Fruit fly (Drosophila melanogaster) whole organism, embryonic: ENCODE results near the gene lab.

ENCODE experiments used
- B-H1 ChIP-seq: fragments of 200-800 bp; sonication (Bioruptor generic); IDR thresholded peaks from 3 replicates; pipeline ENCODE4 v1.3.6; 2022; ENCODE audit warnings: missing biosample characterization, missing genetic modification characterization
- BtbVII ChIP-seq: fragments of 200-800 bp; sonication (Bioruptor generic); optimal IDR thresholded peaks from 3 replicates; lab custom pipeline; 2017; ENCODE audit warnings: missing biosample characterization, mild to moderate bottlenecking, missing genetic modification characterization
- Bteb2 ChIP-seq: fragments of 200-800 bp; sonication (Bioruptor generic); optimal IDR thresholded peaks from 2 replicates; lab custom pipeline; 2016; ENCODE audit warnings: missing biosample characterization, missing genetic modification characterization
- CG1024 ChIP-seq: fragments of 200-800 bp; sonication (Bioruptor generic); IDR thresholded peaks from 2 replicates; pipeline ENCODE4 v1.3.6; 2022; ENCODE audit warnings: missing biosample characterization, missing genetic modification characterization
- CG10366 ChIP-seq: fragments of 200-800 bp; sonication (Bioruptor generic); IDR thresholded peaks from 2 replicates; pipeline ENCODE4 v1.3.6; 2022; ENCODE audit warnings: missing biosample characterization, missing genetic modification characterization
- CG11504 ChIP-seq: fragments of 200-800 bp; sonication (Bioruptor generic); optimal IDR thresholded peaks from 3 replicates; lab custom pipeline; 2019; ENCODE audit warnings: missing biosample characterization, mild to moderate bottlenecking, missing genetic modification characterization, moderate library complexity
- CG12104 ChIP-seq: fragments of 200-800 bp; sonication (Bioruptor generic); optimal IDR thresholded peaks from 3 replicates; lab custom pipeline; 2016; ENCODE audit warnings: missing biosample characterization, missing genetic modification characterization
- CG13287 ChIP-seq: fragments of 200-800 bp; sonication (Bioruptor generic); IDR thresholded peaks from 2 replicates; pipeline ENCODE4 v1.3.6; 2022; ENCODE audit warnings: missing biosample characterization, missing genetic modification characterization; ENCODE audit not compliant: partially characterized antibody
- CG14050 ChIP-seq: fragments of 200-800 bp; sonication (Bioruptor generic); IDR thresholded peaks from 3 replicates; pipeline ENCODE4 v1.3.6; 2022; ENCODE audit warnings: missing biosample characterization, missing genetic modification characterization
- CG1529 ChIP-seq: fragments of 200-800 bp; sonication (Bioruptor generic); optimal IDR thresholded peaks from 3 replicates; lab custom pipeline; 2018; ENCODE audit warnings: missing biosample characterization, missing genetic modification characterization
- CG1603 ChIP-seq: fragments of 200-800 bp; sonication (Bioruptor generic); optimal IDR thresholded peaks from 2 replicates; lab custom pipeline; 2019; ENCODE audit warnings: missing biosample characterization, mild to moderate bottlenecking, missing genetic modification characterization, moderate library complexity
- CG1647 ChIP-seq: fragments of 200-800 bp; sonication (Bioruptor generic); optimal IDR thresholded peaks from 3 replicates; lab custom pipeline; 2016; ENCODE audit warnings: missing biosample characterization, missing genetic modification characterization
- CG17361 ChIP-seq: fragments of 200-800 bp; sonication (Bioruptor generic); IDR thresholded peaks from 3 replicates; pipeline ENCODE4 v1.3.6; 2022; ENCODE audit warnings: missing biosample characterization, missing genetic modification characterization
- CG17802 ChIP-seq: fragments of 200-800 bp; sonication (Bioruptor generic); optimal IDR thresholded peaks from 2 replicates; lab custom pipeline; 2018; ENCODE audit warnings: missing biosample characterization, mild to moderate bottlenecking, missing genetic modification characterization, moderate library complexity
- CG18262 ChIP-seq: fragments of 200-800 bp; optimal IDR thresholded peaks from 3 replicates; lab custom pipeline; 2019; ENCODE audit warnings: missing biosample characterization, mild to moderate bottlenecking, missing genetic modification characterization, moderate library complexity
- CG2712 ChIP-seq: fragments of 200-800 bp; optimal IDR thresholded peaks from 3 replicates; lab custom pipeline; 2019; ENCODE audit warnings: missing biosample characterization, mild to moderate bottlenecking, missing genetic modification characterization, moderate library complexity
- CG34224 ChIP-seq: fragments of 200-800 bp; sonication (Bioruptor generic); IDR thresholded peaks from 3 replicates; pipeline ENCODE4 v1.3.6; 2022; ENCODE audit warnings: missing biosample characterization, missing genetic modification characterization; ENCODE audit not compliant: partially characterized antibody
- CG4282 ChIP-seq: fragments of 200-800 bp; sonication (Bioruptor generic); optimal IDR thresholded peaks from 2 replicates; lab custom pipeline; 2016; ENCODE audit warnings: missing biosample characterization, missing genetic modification characterization
- CG7839 ChIP-seq: fragments of 200-800 bp; sonication (Bioruptor generic); optimal IDR thresholded peaks from 3 replicates; lab custom pipeline; 2018; ENCODE audit warnings: missing biosample characterization, mild to moderate bottlenecking, missing genetic modification characterization, moderate library complexity
- CG7928 ChIP-seq: fragments of 200-800 bp; sonication (Bioruptor generic); optimal IDR thresholded peaks from 2 replicates; lab custom pipeline; 2017; ENCODE audit warnings: missing biosample characterization, mild to moderate bottlenecking, missing genetic modification characterization
- CG8944 ChIP-seq: fragments of 200-800 bp; sonication (Bioruptor generic); optimal IDR thresholded peaks from 3 replicates; lab custom pipeline; 2016; ENCODE audit warnings: missing biosample characterization, missing genetic modification characterization
- HLH4C ChIP-seq: fragments of 200-800 bp; sonication (Bioruptor generic); IDR thresholded peaks from 3 replicates; pipeline ENCODE4 v1.3.6; 2022; ENCODE audit warnings: missing biosample characterization, missing genetic modification characterization; ENCODE audit not compliant: partially characterized antibody
- HLHmδ ChIP-seq: fragments of 200-800 bp; sonication (Bioruptor generic); optimal IDR thresholded peaks from 2 replicates; lab custom pipeline; 2018; ENCODE audit warnings: missing biosample characterization, mild to moderate bottlenecking, missing genetic modification characterization, moderate library complexity
- Hey ChIP-seq: fragments of 200-800 bp; sonication (Bioruptor generic); optimal IDR thresholded peaks from 3 replicates; lab custom pipeline; 2018; ENCODE audit warnings: missing biosample characterization, mild to moderate bottlenecking, missing genetic modification characterization
- Lhr ChIP-seq: fragments of 200-800 bp; sonication (Bioruptor generic); optimal IDR thresholded peaks from 3 replicates; lab custom pipeline; 2017; ENCODE audit warnings: mild to moderate bottlenecking, missing biosample characterization, missing genetic modification reagents, missing genetic modification characterization
- Med ChIP-seq: fragments of 200-800 bp; sonication (Bioruptor generic); peaks from one replicate; lab custom pipeline; 2016; ENCODE audit warnings: missing biosample characterization, missing genetic modification characterization, mild to moderate bottlenecking, inconsistent platforms, moderate library complexity
- NC2β ChIP-seq: fragments of 200-800 bp; sonication (Bioruptor generic); optimal IDR thresholded peaks from 2 replicates; lab custom pipeline; 2016; ENCODE audit warnings: missing biosample characterization, missing genetic modification characterization
- Nf-YA ChIP-seq: fragments of 200-800 bp; sonication (Bioruptor generic); IDR thresholded peaks from 2 replicates; pipeline ENCODE4 v1.3.6; 2022; ENCODE audit warnings: missing biosample characterization, missing genetic modification characterization
- Rx ChIP-seq: fragments of 200-800 bp; sonication (Bioruptor generic); IDR thresholded peaks from 2 replicates; pipeline ENCODE4 v1.3.6; 2022; ENCODE audit warnings: missing biosample characterization, missing genetic modification characterization
- Side ChIP-seq: fragments of 200-800 bp; sonication (Bioruptor generic); optimal IDR thresholded peaks from 2 replicates; lab custom pipeline; 2016; ENCODE audit warnings: missing biosample characterization, missing genetic modification characterization
- Six4 ChIP-seq: fragments of 200-800 bp; sonication (Bioruptor generic); optimal IDR thresholded peaks from 2 replicates; lab custom pipeline; 2016; ENCODE audit warnings: missing biosample characterization, missing genetic modification characterization
- Sox102F ChIP-seq: fragments of 200-800 bp; sonication (Bioruptor generic); optimal IDR thresholded peaks from 2 replicates; lab custom pipeline; 2018; ENCODE audit warnings: missing biosample characterization, mild to moderate bottlenecking, missing genetic modification characterization, moderate library complexity
- Ssrp ChIP-seq: fragments of 200-800 bp; sonication (Bioruptor generic); optimal IDR thresholded peaks from 2 replicates; lab custom pipeline; 2018; ENCODE audit warnings: missing biosample characterization, mild to moderate bottlenecking, missing genetic modification characterization, moderate library complexity
- aop ChIP-seq: fragments of 200-800 bp; sonication (Bioruptor generic); IDR thresholded peaks from 2 replicates; pipeline ENCODE4 v1.3.6; 2022; ENCODE audit warnings: missing biosample characterization, missing genetic modification characterization
- ap ChIP-seq: fragments of 200-800 bp; sonication (Bioruptor generic); IDR thresholded peaks from 2 replicates; pipeline ENCODE4 v1.3.6; 2022; ENCODE audit warnings: missing biosample characterization, missing genetic modification characterization
- ash1 ChIP-seq: fragments of 200-800 bp; sonication (Bioruptor generic); optimal IDR thresholded peaks from 2 replicates; lab custom pipeline; 2018; ENCODE audit warnings: missing biosample characterization, mild to moderate bottlenecking, missing genetic modification characterization
- ato ChIP-seq: fragments of 200-800 bp; sonication (Bioruptor generic); IDR thresholded peaks from 2 replicates; pipeline ENCODE4 v1.3.6; 2022; ENCODE audit warnings: missing biosample characterization, missing genetic modification characterization; ENCODE audit not compliant: partially characterized antibody
- ci ChIP-seq: fragments of 200-800 bp; sonication (Bioruptor generic); IDR thresholded peaks from 3 replicates; pipeline ENCODE4 v1.3.6; 2022; ENCODE audit warnings: missing biosample characterization, missing genetic modification characterization
- crp ChIP-seq, 2 experiments: fragments of 200-800 bp; sonication (Bioruptor generic); optimal IDR thresholded peaks; 2 replicates in 1 of 2; 3 replicates in 1 of 2; lab custom pipeline; 2017; ENCODE audit warnings: missing biosample characterization in 2 of 2, missing genetic modification characterization in 2 of 2, mild to moderate bottlenecking in 1 of 2, moderate library complexity in 1 of 2
- eyg ChIP-seq: fragments of 200-800 bp; sonication (Bioruptor generic); optimal IDR thresholded peaks from 3 replicates; lab custom pipeline; 2016; ENCODE audit warnings: missing biosample characterization, missing genetic modification characterization
- fd64A ChIP-seq: fragments of 200-800 bp; sonication (Bioruptor generic); optimal IDR thresholded peaks from 3 replicates; lab custom pipeline; 2018; ENCODE audit warnings: missing biosample characterization, mild to moderate bottlenecking, missing genetic modification characterization
- gcm2 ChIP-seq: fragments of 200-800 bp; sonication (Bioruptor generic); optimal IDR thresholded peaks from 2 replicates; lab custom pipeline; 2016; ENCODE audit warnings: missing biosample characterization, missing genetic modification characterization
- grau ChIP-seq: fragments of 200-800 bp; optimal IDR thresholded peaks from 3 replicates; lab custom pipeline; 2019; ENCODE audit warnings: missing biosample characterization, mild to moderate bottlenecking, missing genetic modification characterization, moderate library complexity
- org-1 ChIP-seq: fragments of 200-800 bp; sonication (Bioruptor generic); optimal IDR thresholded peaks from 2 replicates; lab custom pipeline; 2017; ENCODE audit warnings: missing biosample characterization, missing genetic modification characterization
- otp ChIP-seq: fragments of 200-800 bp; sonication (Bioruptor generic); IDR thresholded peaks from 3 replicates; pipeline ENCODE4, ENCODE4 v1.3.6; 2022; ENCODE audit warnings: missing biosample characterization, missing genetic modification characterization
- ro ChIP-seq: fragments of 200-800 bp; sonication (Bioruptor generic); IDR thresholded peaks from 2 replicates; pipeline ENCODE4 v1.3.6; 2022; ENCODE audit warnings: missing biosample characterization, missing genetic modification characterization
- shn ChIP-seq: fragments of 200-800 bp; sonication (Bioruptor generic); optimal IDR thresholded peaks from 3 replicates; lab custom pipeline; 2016; ENCODE audit warnings: missing biosample characterization, missing genetic modification characterization
- sisA ChIP-seq: fragments of 200-800 bp; sonication (Bioruptor generic); IDR thresholded peaks from 2 replicates; pipeline ENCODE4 v1.3.6; 2022; ENCODE audit warnings: missing biosample characterization, missing genetic modification characterization
- tll ChIP-seq, 2 experiments: fragments of 200-800 bp in 1 of 2; fragments of >200 bp in 1 of 2; sonication (Bioruptor generic) in 1 of 2; optimal IDR thresholded peaks; 2 replicates each; lab custom pipeline; 2017 to 2019; ENCODE audit warnings: missing biosample characterization in 2 of 2, missing genetic modification characterization in 2 of 2, mild to moderate bottlenecking in 1 of 2, moderate library complexity in 1 of 2
- vfl ChIP-seq: fragments of 200-800 bp; sonication (Bioruptor generic); optimal IDR thresholded peaks from 2 replicates; lab custom pipeline; 2016; ENCODE audit warnings: missing biosample characterization, missing genetic modification characterization

lab gene

dm6 chr3R:6665117-6665654 lies 13.2 kb downstream of the lab start (continued):
- TF ChIP-seq Nf-YA (GFP tag; lab: Robert Waterston, UW) (peak; percentile 55), sisA (GFP tag; lab: Robert Waterston, UW) (0 out of 2 replicates have a peak, but pooled peaks have one; percentile 28), HLH4C (GFP tag; lab: Robert Waterston, UW) (no peak), crp (GFP tag; optimal IDR thresholded peaks at IDR 0.05; lab: Kevin White, UChicago) (peak in 1 of 2 experiments; percentile 8), CG8944 (GFP tag; lab: Kevin White, UChicago) (no peak), grau (tag; lab: Kevin White, UChicago) (peak; percentile 41), CG1647 (no peak), CG17361 (0 out of 3 replicates have a peak, but pooled peaks have one; percentile 10), CG1529 (GFP tag; lab: Kevin White, UChicago) (peak; percentile 39), ap (GFP tag; lab: Robert Waterston, UW) (no peak; the same call in 1 of the 2 replicates), Rx (GFP tag; lab: Robert Waterston, UW) (no peak), otp (peak; percentile 76; the same call in 2 of the 3 replicates), vfl (GFP tag; lab: Kevin White, UChicago) (no peak), HLHmδ (GFP tag; lab: Kevin White, UChicago) (peak; percentile 95), CG13287 (no peak), Bteb2 (GFP tag; lab: Kevin White, UChicago) (no peak), Lhr (peak; percentile 49), fd64A (peak; percentile 61), CG12104 (GFP tag; lab: Kevin White, UChicago) (no peak), CG1024 (no peak), ci (GFP tag; lab: Robert Waterston, UW) (peak; percentile 81), CG18262 (tag; lab: Kevin White, UChicago) (peak; percentile 55), CG10366 (GFP tag; lab: Robert Waterston, UW) (no peak), BtbVII (no peak), Six4 (no peak), CG34224 (no peak), B-H1 (GFP tag; lab: Robert Waterston, UW) (no peak), Med (GFP tag; lab: Kevin White, UChicago) (peak; percentile 17), CG17802 (tag; lab: Kevin White, UChicago) (no peak), ro (GFP tag; lab: Robert Waterston, UW) (no peak), NC2β (GFP tag; lab: Kevin White, UChicago) (no peak), Side (no peak)

- TF ChIP-seq CG11504 (tag; lab: Kevin White, UChicago) (peak; percentile 49), aop (no peak), tll (GFP tag; optimal IDR thresholded peaks at IDR 0.05; lab: Kevin White, UChicago) (peak in 1 of 2 experiments; percentile 59), ash1 (no peak), gcm2 (no peak), CG7928 (no peak), Ssrp (peak; percentile 31), CG1603 (tag; lab: Kevin White, UChicago) (peak; percentile 69), ato (GFP tag; lab: Robert Waterston, UW) (no peak), CG2712 (peak; percentile 14), eyg (GFP tag; lab: Kevin White, UChicago) (no peak), shn (GFP tag; lab: Kevin White, UChicago) (no peak), Sox102F (GFP tag; lab: Kevin White, UChicago) (peak; percentile 15), CG7839 (peak; percentile 15), Hey (tag; lab: Kevin White, UChicago) (no peak), CG14050 (GFP tag; lab: Robert Waterston, UW) (no peak), CG4282 (GFP tag; lab: Kevin White, UChicago) (no peak), org-1 (GFP tag; lab: Kevin White, UChicago) (peak; percentile 13)
Measured at dm6 chr3R:6664371-6665116, 13.8 kb downstream of the lab start.
